Worm (Caenorhabditis elegans): ENCODE data around the gene Y12A6A.1.

DNA sequence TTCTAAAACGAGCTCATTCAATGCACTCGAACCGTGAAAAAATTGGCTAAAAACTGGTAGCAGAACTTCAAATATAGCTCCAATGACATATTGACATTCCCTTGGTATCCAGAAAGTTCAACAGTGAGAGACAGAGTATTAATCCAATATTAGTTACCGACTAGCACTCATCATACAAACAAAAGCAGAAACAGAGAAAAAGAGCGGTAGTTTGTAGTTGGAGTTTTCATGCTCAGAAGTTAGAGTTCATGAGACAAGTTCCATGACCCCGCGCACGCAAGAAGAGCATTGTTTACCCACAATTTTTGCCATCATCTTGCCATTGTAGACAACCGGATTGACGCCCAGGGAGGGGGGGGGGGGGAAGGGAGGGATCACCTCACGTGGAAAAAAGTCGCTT is 32.7 kb upstream of the Y12A6A.1 start:
- TF ChIP-seq aly-1 (tag; optimal IDR thresholded peaks at IDR 0.05) (no peak), sea-1 (GFP tag; conservative IDR thresholded peaks at IDR 0.05) (no peak), F13C5.2 (tag; optimal IDR thresholded peaks at IDR 0.05) (no peak), ama-1 (optimal IDR thresholded peaks at IDR 0.05) (no peak), hmbx-1 (tag; optimal IDR thresholded peaks at IDR 0.05) (no peak), flt-1 (GFP tag; IDR thresholded peaks at IDR 0.05) (no peak), ets-7 (tag; optimal IDR thresholded peaks at IDR 0.05) (no peak), hmg-4 (GFP tag; optimal IDR thresholded peaks at IDR 0.05) (no peak), ceh-13 (GFP tag; optimal IDR thresholded peaks at IDR 0.05) (no peak), scrt-1 (GFP tag; IDR thresholded peaks at IDR 0.05) (no peak), B0310.2 (tag; optimal IDR thresholded peaks at IDR 0.05) (no peak)
